Fruit fly (Drosophila melanogaster) whole organism, embryonic: ENCODE results near the gene sicily.
A peak's percentile ranks its signal among the peaks of the same experiment; 100 is the strongest.

ENCODE experiments used
- Ada2b ChIP-seq: fragments of 200-800 bp; sonication (Bioruptor generic); IDR thresholded peaks from 2 replicates; pipeline ENCODE4 v1.3.6; 2022; ENCODE audit warnings: missing biosample characterization, missing genetic modification characterization
- Aef1 ChIP-seq: fragments of 200-800 bp; sonication (Bioruptor generic); IDR thresholded peaks from 3 replicates; pipeline ENCODE4 v1.3.6; 2022; ENCODE audit warnings: missing biosample characterization, missing genetic modification characterization
- Antp ChIP-seq: fragments of 200-800 bp; sonication (Bioruptor generic); optimal IDR thresholded peaks from 3 replicates; lab custom pipeline; 2016; ENCODE audit warnings: missing biosample characterization, missing genetic modification characterization
- BEAF-32 ChIP-seq: fragments of 200-800 bp; sonication (Bioruptor generic); optimal IDR thresholded peaks from 3 replicates; lab custom pipeline; 2017; ENCODE audit warnings: missing biosample characterization, missing genetic modification characterization, mild to moderate bottlenecking, moderate library complexity, missing genetic modification reagents
- Bgb ChIP-seq: fragments of 200-800 bp; sonication (Bioruptor generic); IDR thresholded peaks from 2 replicates; pipeline ENCODE4 v1.3.6; 2022; ENCODE audit warnings: missing biosample characterization, missing genetic modification characterization; ENCODE audit not compliant: partially characterized antibody
- CG10209 ChIP-seq: fragments of 200-800 bp; sonication (Bioruptor generic); optimal IDR thresholded peaks from 3 replicates; lab custom pipeline; 2017; ENCODE audit warnings: missing biosample characterization, mild to moderate bottlenecking, missing genetic modification characterization, missing genetic modification reagents
- CG10543 ChIP-seq: fragments of 200-800 bp; sonication (Bioruptor generic); optimal IDR thresholded peaks from 3 replicates; lab custom pipeline; 2017; ENCODE audit warnings: missing biosample characterization, mild to moderate bottlenecking, missing genetic modification characterization, moderate library complexity
- CG11093 ChIP-seq: fragments of 200-800 bp; sonication (Bioruptor generic); IDR thresholded peaks from 3 replicates; pipeline ENCODE4 v1.3.6; 2022; ENCODE audit warnings: missing biosample characterization, missing genetic modification characterization
- CG11247 ChIP-seq: fragments of 200-800 bp; sonication (Bioruptor generic); IDR thresholded peaks from 2 replicates; pipeline ENCODE4 v1.3.6; 2022; ENCODE audit warnings: missing biosample characterization, missing genetic modification characterization
- CG11398 ChIP-seq: fragments of 200-800 bp; sonication (Bioruptor generic); optimal IDR thresholded peaks from 2 replicates; lab custom pipeline; 2016; ENCODE audit warnings: missing biosample characterization, missing genetic modification characterization
- CG1233 ChIP-seq: fragments of 200-800 bp; sonication (Bioruptor generic); optimal IDR thresholded peaks from 4 replicates; lab custom pipeline; 2018; ENCODE audit warnings: missing biosample characterization, mild to moderate bottlenecking, missing genetic modification characterization
- CG14014 ChIP-seq: fragments of 200-800 bp; sonication (Bioruptor generic); IDR thresholded peaks from 2 replicates; pipeline ENCODE4 v1.3.6; 2022; ENCODE audit warnings: missing biosample characterization, missing genetic modification characterization
- CG15479 ChIP-seq: fragments of 200-800 bp; sonication (Bioruptor generic); optimal IDR thresholded peaks from 3 replicates; lab custom pipeline; 2019; ENCODE audit warnings: missing biosample characterization, mild to moderate bottlenecking, missing genetic modification characterization, moderate library complexity
- CG16813 ChIP-seq: fragments of 200-800 bp; sonication (Bioruptor generic); IDR thresholded peaks from 3 replicates; pipeline ENCODE4 v1.3.6; 2022; ENCODE audit warnings: missing biosample characterization, missing genetic modification characterization; ENCODE audit not compliant: partially characterized antibody
- CG17186 ChIP-seq: fragments of 200-800 bp; sonication (Bioruptor generic); optimal IDR thresholded peaks from 3 replicates; lab custom pipeline; 2017; ENCODE audit warnings: missing biosample characterization, missing genetic modification reagents, missing genetic modification characterization
- CG17385 ChIP-seq: fragments of 200-800 bp; sonication (Bioruptor generic); optimal IDR thresholded peaks from 3 replicates; lab custom pipeline; 2018; ENCODE audit warnings: missing biosample characterization, mild to moderate bottlenecking, missing genetic modification characterization
- CG17829 ChIP-seq: fragments of 200-800 bp; optimal IDR thresholded peaks from 2 replicates; lab custom pipeline; 2019; ENCODE audit warnings: missing biosample characterization, mild to moderate bottlenecking, missing genetic modification characterization, moderate library complexity
- CG2199 ChIP-seq: fragments of 200-800 bp; sonication (Bioruptor generic); IDR thresholded peaks from 3 replicates; pipeline ENCODE4 v1.3.6; 2022; ENCODE audit warnings: missing biosample characterization, missing genetic modification characterization
- CG30403 ChIP-seq: fragments of 200-800 bp; sonication (Bioruptor generic); optimal IDR thresholded peaks from 3 replicates; lab custom pipeline; 2016; ENCODE audit warnings: missing biosample characterization, missing genetic modification characterization
- CG3163 ChIP-seq: fragments of 200-800 bp; sonication (Bioruptor generic); optimal IDR thresholded peaks from 3 replicates; lab custom pipeline; 2016; ENCODE audit warnings: missing biosample characterization, missing genetic modification characterization
- CG32532 ChIP-seq: fragments of 200-800 bp; sonication (Bioruptor generic); IDR thresholded peaks from 2 replicates; pipeline ENCODE4 v1.3.6; 2022; ENCODE audit warnings: missing biosample characterization, missing genetic modification characterization
- CG32767 ChIP-seq: fragments of 200-800 bp; sonication (Bioruptor generic); IDR thresholded peaks from 2 replicates; pipeline ENCODE4 v1.3.6; 2022; ENCODE audit warnings: missing biosample characterization, missing genetic modification characterization
- CG3847 ChIP-seq: fragments of 200-800 bp; sonication (Bioruptor generic); IDR thresholded peaks from 2 replicates; pipeline ENCODE4 v1.3.6; 2022; ENCODE audit warnings: missing biosample characterization, missing genetic modification characterization
- CG6175 ChIP-seq: fragments of 200-800 bp; sonication (Bioruptor generic); IDR thresholded peaks from 3 replicates; pipeline ENCODE4 v1.3.6; 2022; ENCODE audit warnings: missing biosample characterization, missing genetic modification characterization
- CG6689 ChIP-seq: fragments of 200-800 bp; sonication (Bioruptor generic); IDR thresholded peaks from 2 replicates; pipeline ENCODE4 v1.3.6; 2022; ENCODE audit warnings: missing biosample characterization, missing genetic modification characterization
- CG6791 ChIP-seq: fragments of 200-800 bp; sonication (Bioruptor generic); IDR thresholded peaks from 3 replicates; pipeline ENCODE4 v1.3.6; 2022; ENCODE audit warnings: missing biosample characterization, missing genetic modification characterization; ENCODE audit not compliant: partially characterized antibody
- CG9876 ChIP-seq: fragments of 200-800 bp; sonication (Bioruptor generic); optimal IDR thresholded peaks from 2 replicates; lab custom pipeline; 2016; ENCODE audit warnings: missing biosample characterization, missing genetic modification characterization
- Doc3 ChIP-seq: fragments of 200-800 bp; sonication (Bioruptor generic); IDR thresholded peaks from 3 replicates; pipeline ENCODE4 v1.3.6; 2022; ENCODE audit warnings: missing biosample characterization, missing genetic modification characterization; ENCODE audit not compliant: partially characterized antibody
- ERR ChIP-seq: fragments of 200-800 bp; sonication (Bioruptor generic); optimal IDR thresholded peaks from 2 replicates; lab custom pipeline; 2016; ENCODE audit warnings: missing biosample characterization, missing genetic modification characterization
- Fer3 ChIP-seq: fragments of 200-800 bp; sonication (Bioruptor generic); optimal IDR thresholded peaks from 2 replicates; lab custom pipeline; 2018; ENCODE audit warnings: missing biosample characterization, mild to moderate bottlenecking, missing genetic modification characterization, moderate library complexity
- Hr78 ChIP-seq, 2 experiments: fragments of 200-800 bp in 1 of 2; fragments of >200 bp in 1 of 2; sonication (Bioruptor generic) in 1 of 2; optimal IDR thresholded peaks; 2 replicates each; lab custom pipeline; 2017 to 2019; ENCODE audit warnings: missing biosample characterization in 2 of 2, missing genetic modification characterization in 2 of 2, mild to moderate bottlenecking in 1 of 2, moderate library complexity in 1 of 2
- MESR4 ChIP-seq: fragments of 200-800 bp; sonication (Bioruptor generic); optimal IDR thresholded peaks from 2 replicates; lab custom pipeline; 2018; ENCODE audit warnings: missing biosample characterization, mild to moderate bottlenecking, missing genetic modification characterization, moderate library complexity
- Mrtf ChIP-seq: fragments of 200-800 bp; sonication (Bioruptor generic); IDR thresholded peaks from 3 replicates; pipeline ENCODE4 v1.3.6; 2022; ENCODE audit warnings: missing biosample characterization, missing genetic modification characterization
- NfI ChIP-seq: fragments of 200-800 bp; sonication (Bioruptor generic); optimal IDR thresholded peaks from 3 replicates; lab custom pipeline; 2018; ENCODE audit warnings: missing biosample characterization, mild to moderate bottlenecking, missing genetic modification characterization, moderate library complexity
- Sox102F ChIP-seq: fragments of 200-800 bp; sonication (Bioruptor generic); optimal IDR thresholded peaks from 2 replicates; lab custom pipeline; 2018; ENCODE audit warnings: missing biosample characterization, mild to moderate bottlenecking, missing genetic modification characterization, moderate library complexity
- Tbp ChIP-seq: fragments of >200 bp; optimal IDR thresholded peaks from 2 replicates; lab custom pipeline; 2018; ENCODE audit warnings: missing biosample characterization, missing genetic modification characterization
- abd-A ChIP-seq: fragments of 200-800 bp; sonication (Bioruptor generic); optimal IDR thresholded peaks from 3 replicates; lab custom pipeline; 2019; ENCODE audit warnings: missing biosample characterization, mild to moderate bottlenecking, missing genetic modification characterization, moderate library complexity
- al ChIP-seq: fragments of 200-800 bp; sonication (Bioruptor generic); IDR thresholded peaks from 2 replicates; pipeline ENCODE4 v1.3.6; 2022; ENCODE audit warnings: missing biosample characterization, missing genetic modification characterization
- ara ChIP-seq: fragments of 200-800 bp; sonication (Bioruptor generic); IDR thresholded peaks from 2 replicates; pipeline ENCODE4 v1.3.6; 2022; ENCODE audit warnings: missing biosample characterization, missing genetic modification characterization
- bcd ChIP-seq: fragments of 200-800 bp; sonication (Bioruptor generic); optimal IDR thresholded peaks from 2 replicates; lab custom pipeline; 2017; ENCODE audit warnings: missing biosample characterization, mild to moderate bottlenecking, missing genetic modification characterization
- bsh ChIP-seq, 2 experiments: fragments of 200-800 bp; sonication (Bioruptor generic); optimal IDR thresholded peaks; 2 replicates each; lab custom pipeline; 2017 to 2018; ENCODE audit warnings: mild to moderate bottlenecking in 2 of 2, missing biosample characterization in 2 of 2, missing genetic modification characterization in 2 of 2, moderate library complexity in 1 of 2
- cad ChIP-seq: fragments of >200 bp; optimal IDR thresholded peaks from 2 replicates; lab custom pipeline; 2017; ENCODE audit warnings: missing biosample characterization, missing genetic modification characterization
- chn ChIP-seq: fragments of 200-800 bp; sonication (Bioruptor generic); optimal IDR thresholded peaks from 2 replicates; lab custom pipeline; 2016; ENCODE audit warnings: missing biosample characterization, missing genetic modification characterization
- emc ChIP-seq: fragments of 200-800 bp; sonication (Bioruptor generic); optimal IDR thresholded peaks from 2 replicates; lab custom pipeline; 2016; ENCODE audit warnings: missing biosample characterization, missing genetic modification characterization
- eyg ChIP-seq: fragments of 200-800 bp; sonication (Bioruptor generic); optimal IDR thresholded peaks from 3 replicates; lab custom pipeline; 2016; ENCODE audit warnings: missing biosample characterization, missing genetic modification characterization
- gem ChIP-seq: fragments of 200-800 bp; sonication (Bioruptor generic); optimal IDR thresholded peaks from 2 replicates; lab custom pipeline; 2019; ENCODE audit warnings: missing biosample characterization, mild to moderate bottlenecking, missing genetic modification characterization, moderate library complexity
- org-1 ChIP-seq: fragments of 200-800 bp; sonication (Bioruptor generic); optimal IDR thresholded peaks from 2 replicates; lab custom pipeline; 2017; ENCODE audit warnings: missing biosample characterization, missing genetic modification characterization
- otp ChIP-seq: fragments of 200-800 bp; sonication (Bioruptor generic); IDR thresholded peaks from 3 replicates; pipeline ENCODE4, ENCODE4 v1.3.6; 2022; ENCODE audit warnings: missing biosample characterization, missing genetic modification characterization
- rib ChIP-seq: fragments of 200-800 bp; sonication (Bioruptor generic); IDR thresholded peaks from 2 replicates; pipeline ENCODE4 v1.3.6; 2022; ENCODE audit warnings: missing biosample characterization, missing genetic modification characterization
- sens ChIP-seq: fragments of 200-800 bp; sonication (Bioruptor generic); peaks from one replicate; lab custom pipeline; 2016; ENCODE audit warnings: missing biosample characterization, missing genetic modification characterization
- tx ChIP-seq: fragments of 200-800 bp; sonication (Bioruptor generic); optimal IDR thresholded peaks from 2 replicates; lab custom pipeline; 2016; ENCODE audit warnings: missing biosample characterization, missing genetic modification characterization

sicily gene

dm6 chrX:11852310-11852709, 39.2 kb upstream of the sicily start, which contains the start of gene p24-1 (continued):
- TF ChIP-seq bcd (GFP tag; lab: Kevin White, UChicago) (peak; percentile 44), cad (GFP tag; lab: Kevin White, UChicago) (no peak), ERR (GFP tag; lab: Kevin White, UChicago) (peak; percentile 59), Ada2b (GFP tag; lab: Robert Waterston, UW) (no peak), emc (GFP tag; lab: Kevin White, UChicago) (no peak), sens (peak; percentile 67), CG6689 (GFP tag; lab: Robert Waterston, UW) (no peak), CG14014 (GFP tag; lab: Robert Waterston, UW) (no peak), otp (GFP tag; lab: Robert Waterston, UW) (no peak), CG11398 (GFP tag; lab: Kevin White, UChicago) (no peak), CG32767 (no peak), Antp (GFP tag; lab: Kevin White, UChicago) (peak; percentile 39), Mrtf (peak; percentile 36; the same call in 1 of the 3 replicates), Bgb (GFP tag; lab: Robert Waterston, UW) (peak; percentile 93), Aef1 (no peak), rib (GFP tag; lab: Robert Waterston, UW) (no peak), org-1 (no peak), CG16813 (GFP tag; lab: Robert Waterston, UW) (peak; percentile 85), al (GFP tag; lab: Robert Waterston, UW) (0 out of 2 replicates have a peak, but pooled peaks have one; percentile 11), CG6791 (peak; percentile 88), CG11093 (no peak), CG10543 (GFP tag; lab: Kevin White, UChicago) (peak; percentile 60), CG32532 (GFP tag; lab: Robert Waterston, UW) (peak; percentile 73), eyg (GFP tag; lab: Kevin White, UChicago) (no peak), CG10209 (no peak), CG30403 (GFP tag; lab: Kevin White, UChicago) (peak; percentile 42), bsh (GFP tag; optimal IDR thresholded peaks at IDR 0.05; lab: Kevin White, UChicago) (peak in 1 of 2 experiments; percentile 8), CG1233 (GFP tag; lab: Kevin White, UChicago) (no peak), abd-A (tag; lab: Kevin White, UChicago) (no peak), CG6175 (GFP tag; lab: Robert Waterston, UW) (no peak; the same call in 2 of the 3 replicates), CG3163 (peak; percentile 43), CG9876 (GFP tag; lab: Kevin White, UChicago) (peak; percentile 11), CG17186 (GFP tag; lab: Kevin White, UChicago) (peak; percentile 74), CG3847 (peak; percentile 87), ara (GFP tag; lab: Robert Waterston, UW) (no peak), MESR4 (GFP tag; lab: Kevin White, UChicago) (peak; percentile 86), chn (GFP tag; lab: Kevin White, UChicago) (peak; percentile 60), tx (GFP tag; lab: Kevin White, UChicago) (no peak), CG2199 (no peak), Doc3 (peak; percentile 70), Tbp (GFP tag; lab: Kevin White, UChicago) (no peak), gem (tag; lab: Kevin White, UChicago) (peak; percentile 23), CG17829 (peak; percentile 50), Sox102F (GFP tag; lab: Kevin White, UChicago) (no peak), Hr78 (GFP tag; optimal IDR thresholded peaks at IDR 0.05; lab: Kevin White, UChicago) (no peak), CG11247 (GFP tag; lab: Robert Waterston, UW) (peak; percentile 58), BEAF-32 (peak; percentile 87), CG15479 (GFP tag; lab: Kevin White, UChicago) (no peak), NfI (GFP tag; lab: Kevin White, UChicago) (peak; percentile 67), CG17385 (GFP tag; lab: Kevin White, UChicago) (peak; percentile 8), Fer3 (tag; lab: Kevin White, UChicago) (peak; percentile 12)
